Worm (Caenorhabditis elegans): ENCODE results near the gene F14B8.4.
"Not testable (repeated sequence)": the region's sequence is repeated elsewhere in the genome, so short reads cannot be mapped to it uniquely, and the experiment has no call there.

The F14B8.4 gene

DNA sequence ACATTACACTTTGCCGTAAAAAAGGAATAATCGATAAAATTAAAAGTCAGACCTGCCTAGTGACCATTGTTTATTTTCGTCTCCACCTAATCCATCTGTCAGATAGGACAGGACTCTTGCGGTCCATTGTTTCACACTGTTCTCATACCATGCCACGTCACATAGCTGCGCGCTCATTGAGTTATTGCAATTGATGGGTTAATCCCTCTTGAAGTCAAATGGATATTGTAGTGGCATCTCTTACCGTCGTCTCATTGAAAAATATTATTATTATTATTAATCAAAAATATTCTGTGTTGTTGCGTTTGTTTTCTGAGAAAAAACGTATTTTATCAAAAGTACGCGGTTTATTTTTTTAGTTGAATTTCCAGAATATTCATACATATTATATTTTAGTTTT, 11.5 kb downstream of the F14B8.4 start:
- TF ChIP-seq ceh-36 (tag; optimal IDR thresholded peaks at IDR 0.05) (no peak), tbx-37 (GFP tag; conservative IDR thresholded peaks at IDR 0.05) (no peak), flt-1 (GFP tag; IDR thresholded peaks at IDR 0.05) (no peak), hmbx-1 (tag; optimal IDR thresholded peaks at IDR 0.05) (no peak), tra-4 (tag; optimal IDR thresholded peaks at IDR 0.05) (no peak), tbx-11 (GFP tag; IDR thresholded peaks at IDR 0.05) (no peak), aly-1 (tag; optimal IDR thresholded peaks at IDR 0.05) (no peak), ceh-13 (GFP tag; optimal IDR thresholded peaks at IDR 0.05) (no peak), sea-1 (GFP tag; conservative IDR thresholded peaks at IDR 0.05) (no peak), ama-1 (optimal IDR thresholded peaks at IDR 0.05) (no peak), ets-7 (tag; optimal IDR thresholded peaks at IDR 0.05) (no peak), B0310.2 (tag; optimal IDR thresholded peaks at IDR 0.05) (no peak), hnd-1 (tag; optimal IDR thresholded peaks at IDR 0.05) (no peak), pes-1 (GFP tag; IDR thresholded peaks at IDR 0.05) (no peak), F13C5.2 (tag; optimal IDR thresholded peaks at IDR 0.05) (no peak), hmg-4 (GFP tag; optimal IDR thresholded peaks at IDR 0.05) (no peak), scrt-1 (GFP tag; IDR thresholded peaks at IDR 0.05) (no peak)

DNA sequence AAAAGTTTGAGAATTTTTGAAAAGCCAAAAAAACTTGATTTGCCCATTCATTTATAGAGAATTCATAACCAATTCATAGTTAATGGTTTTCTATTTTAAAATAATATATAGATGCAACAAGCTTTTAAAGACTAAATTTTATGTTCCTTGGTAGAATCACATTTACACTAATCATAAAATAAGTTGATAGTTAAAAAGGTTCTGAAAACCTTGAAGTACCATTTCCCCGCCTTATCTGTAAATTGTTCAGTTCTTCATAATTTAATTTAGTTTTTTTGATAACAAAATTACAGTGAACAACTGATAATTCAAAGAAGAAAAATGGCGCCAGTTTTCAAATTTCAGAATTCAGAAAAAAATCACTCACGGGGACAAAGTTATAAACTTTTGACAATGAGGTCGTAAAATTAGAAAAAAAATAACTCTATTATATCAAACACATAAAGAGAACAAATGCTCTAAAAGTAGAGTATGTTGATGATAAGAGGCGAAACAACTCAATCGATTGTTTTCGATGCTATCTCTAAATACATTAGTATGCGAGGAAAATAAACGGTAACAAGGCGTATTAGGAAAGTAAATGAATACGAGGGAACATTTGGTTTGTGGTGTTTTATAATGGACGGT, 14.4 kb downstream of the F14B8.4 start, which contains the start of gene F41C6.7:
TSS of gene F41C6.7 (minus strand) at position 51 of the 627 bp plus-strand sequence.
- no peak for TF ChIP-seq ceh-36 (tag; optimal IDR thresholded peaks at IDR 0.05)
- TF ChIP-seq F13C5.2 (tag; optimal IDR thresholded peaks at IDR 0.05), result no peak
- TF ChIP-seq ama-1 (optimal IDR thresholded peaks at IDR 0.05), result no peak
- TF ChIP-seq scrt-1 (GFP tag; IDR thresholded peaks at IDR 0.05), result no peak
- TF ChIP-seq flt-1 (GFP tag; IDR thresholded peaks at IDR 0.05), result no peak

DNA sequence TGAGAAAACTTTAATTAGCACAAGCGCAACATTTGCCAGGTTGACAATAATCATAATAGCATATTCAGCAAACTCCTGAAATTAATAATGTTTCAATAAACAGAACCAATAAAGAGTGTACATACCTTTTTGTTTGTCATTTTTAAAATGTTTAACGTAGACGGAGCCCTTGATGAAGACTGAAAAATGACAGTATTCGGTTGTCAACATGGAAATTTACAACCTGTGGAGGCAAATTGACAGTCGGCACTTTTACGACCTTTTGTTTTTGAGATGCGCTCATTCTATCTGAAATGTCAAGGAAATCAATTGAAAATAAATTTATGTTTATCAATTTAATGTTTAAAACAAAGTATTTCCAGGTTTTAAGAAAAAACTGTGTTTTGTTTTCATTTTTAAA, 15.3 kb downstream of the F14B8.4 start:
- TF ChIP-seq tra-4 (tag; optimal IDR thresholded peaks at IDR 0.05) (no peak), ceh-36 (tag; optimal IDR thresholded peaks at IDR 0.05) (no peak), ets-7 (tag; optimal IDR thresholded peaks at IDR 0.05) (no peak), F13C5.2 (tag; optimal IDR thresholded peaks at IDR 0.05) (no peak), B0310.2 (tag; optimal IDR thresholded peaks at IDR 0.05) (no peak), flt-1 (GFP tag; IDR thresholded peaks at IDR 0.05) (no peak), aly-1 (tag; optimal IDR thresholded peaks at IDR 0.05) (no peak), pes-1 (GFP tag; IDR thresholded peaks at IDR 0.05) (no peak), tbx-37 (GFP tag; conservative IDR thresholded peaks at IDR 0.05) (no peak), hnd-1 (tag; optimal IDR thresholded peaks at IDR 0.05) (no peak), scrt-1 (GFP tag; IDR thresholded peaks at IDR 0.05) (no peak), hmbx-1 (tag; optimal IDR thresholded peaks at IDR 0.05) (no peak), tbx-11 (GFP tag; IDR thresholded peaks at IDR 0.05) (no peak), hmg-4 (GFP tag; optimal IDR thresholded peaks at IDR 0.05) (no peak), sea-1 (GFP tag; conservative IDR thresholded peaks at IDR 0.05) (no peak), ama-1 (optimal IDR thresholded peaks at IDR 0.05) (no peak)

DNA sequence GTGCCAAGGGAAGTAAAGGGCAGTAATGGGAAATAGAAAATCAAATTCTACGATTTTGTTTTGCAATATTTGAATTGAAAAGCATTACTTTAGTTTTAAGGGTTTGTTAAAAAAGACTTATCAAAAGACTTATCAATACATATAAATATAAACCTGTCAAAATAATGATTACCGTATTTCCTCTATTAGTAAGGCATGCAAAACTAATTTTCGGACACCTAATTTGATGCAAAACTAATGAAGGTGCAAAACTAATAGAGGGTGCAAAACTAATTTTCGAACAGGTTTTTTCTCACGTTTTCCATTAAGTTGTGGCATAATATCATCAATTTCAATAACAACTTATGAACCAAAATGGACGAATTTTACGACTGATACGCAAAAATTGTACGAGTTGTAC, 18.0 kb downstream of the F14B8.4 start, which contains the start of gene F41C6.6:
TSS of gene F41C6.6 (minus strand) at position 101 of the 400 bp plus-strand sequence.
- TF ChIP-seq ama-1 (optimal IDR thresholded peaks at IDR 0.05); hnd-1 (tag; optimal IDR thresholded peaks at IDR 0.05); pes-1 (GFP tag; IDR thresholded peaks at IDR 0.05): not testable (repeated sequence)

DNA sequence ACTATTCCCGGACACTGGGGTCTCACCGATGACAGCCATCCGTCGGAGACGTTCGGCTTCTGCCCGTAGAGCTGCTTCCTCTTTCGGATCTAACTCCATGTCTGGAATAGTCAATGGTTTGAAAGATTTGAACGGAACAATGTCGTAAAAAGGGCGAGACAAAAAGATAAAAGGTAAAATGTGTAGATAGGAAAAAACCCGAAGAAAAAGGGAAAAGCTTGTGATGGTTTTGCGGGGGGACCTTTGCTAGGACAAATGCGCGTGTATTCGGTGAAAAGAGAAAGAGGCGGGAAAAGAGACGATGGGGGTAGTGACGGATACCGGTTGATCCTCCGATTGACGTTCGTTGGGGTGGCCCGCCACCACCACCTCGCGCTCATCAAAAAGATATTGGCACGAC, 22.3 kb downstream of the F14B8.4 start, which contains the start of gene col-173:
TSS of gene col-173 (minus strand) at position 101 of the 400 bp plus-strand sequence.
- TF ChIP-seq pes-1 (GFP tag; IDR thresholded peaks at IDR 0.05) (no peak), ceh-13 (GFP tag; optimal IDR thresholded peaks at IDR 0.05) (no peak), flt-1 (GFP tag; IDR thresholded peaks at IDR 0.05) (no peak), ceh-36 (tag; optimal IDR thresholded peaks at IDR 0.05) (no peak), tbx-37 (GFP tag; conservative IDR thresholded peaks at IDR 0.05) (no peak), tbx-11 (GFP tag; IDR thresholded peaks at IDR 0.05) (no peak), ets-7 (tag; optimal IDR thresholded peaks at IDR 0.05) (no peak), tra-4 (tag; optimal IDR thresholded peaks at IDR 0.05) (no peak), hnd-1 (tag; optimal IDR thresholded peaks at IDR 0.05) (no peak)

DNA sequence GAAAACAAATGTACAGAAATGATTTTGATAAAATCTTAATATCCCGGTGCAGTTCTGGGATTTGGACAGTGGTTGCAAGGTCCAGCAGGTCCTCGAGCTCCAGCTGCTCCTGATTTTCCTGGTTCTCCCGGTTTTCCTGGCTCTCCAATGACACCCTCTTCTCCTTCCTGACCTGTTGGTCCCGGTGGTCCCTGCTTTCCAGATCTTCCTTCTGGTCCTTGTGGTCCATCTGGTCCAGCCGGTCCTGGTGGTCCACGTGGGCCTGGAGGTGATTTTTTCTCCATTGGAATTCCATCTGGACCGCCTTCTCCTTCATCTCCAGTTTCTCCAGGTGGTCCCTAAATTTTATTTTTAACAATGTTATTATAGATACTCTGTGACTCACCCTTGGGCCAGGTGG, 24.5 kb downstream of the F14B8.4 start:
- TF ChIP-seq ceh-36 (tag; optimal IDR thresholded peaks at IDR 0.05) (no peak), hmbx-1 (tag; optimal IDR thresholded peaks at IDR 0.05) (no peak), sea-1 (GFP tag; conservative IDR thresholded peaks at IDR 0.05) (no peak), scrt-1 (GFP tag; IDR thresholded peaks at IDR 0.05) (no peak), B0310.2 (tag; optimal IDR thresholded peaks at IDR 0.05) (no peak), tbx-37 (GFP tag; conservative IDR thresholded peaks at IDR 0.05) (no peak), hmg-4 (GFP tag; optimal IDR thresholded peaks at IDR 0.05) (no peak), ets-7 (tag; optimal IDR thresholded peaks at IDR 0.05) (no peak), ama-1 (optimal IDR thresholded peaks at IDR 0.05) (no peak), hnd-1 (tag; optimal IDR thresholded peaks at IDR 0.05) (no peak), tra-4 (tag; optimal IDR thresholded peaks at IDR 0.05) (no peak), ceh-13 (GFP tag; optimal IDR thresholded peaks at IDR 0.05) (no peak), tbx-11 (GFP tag; IDR thresholded peaks at IDR 0.05) (no peak), pes-1 (GFP tag; IDR thresholded peaks at IDR 0.05) (no peak), aly-1 (tag; optimal IDR thresholded peaks at IDR 0.05) (no peak)

DNA sequence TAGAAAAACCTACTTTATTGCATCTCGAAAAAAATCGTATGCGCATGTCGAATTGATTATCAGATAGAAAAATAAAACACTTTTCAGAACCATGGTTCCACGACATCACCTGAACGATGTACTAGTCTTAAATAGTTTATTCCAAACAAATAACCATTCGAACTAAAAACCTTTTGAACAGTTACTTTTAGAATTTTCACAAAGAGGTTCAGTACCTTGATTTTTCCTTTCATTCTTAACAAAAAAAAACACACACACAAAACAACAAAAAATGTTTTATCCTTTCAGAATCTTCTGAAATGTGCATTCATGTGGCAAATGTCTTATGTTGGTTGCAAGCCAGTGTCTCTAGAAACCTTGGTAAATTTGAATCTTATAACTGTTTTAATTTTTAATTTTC, 25.0 kb downstream of the F14B8.4 start, which contains the start of gene F41C6.4:
TSS of gene F41C6.4 (minus strand) at position 101 of the 400 bp plus-strand sequence.
- TF ChIP-seq hmg-4 (GFP tag; optimal IDR thresholded peaks at IDR 0.05) (no peak), scrt-1 (GFP tag; IDR thresholded peaks at IDR 0.05) (no peak), F13C5.2 (tag; optimal IDR thresholded peaks at IDR 0.05) (no peak), aly-1 (tag; optimal IDR thresholded peaks at IDR 0.05) (no peak), hmbx-1 (tag; optimal IDR thresholded peaks at IDR 0.05) (no peak), tbx-11 (GFP tag; IDR thresholded peaks at IDR 0.05) (no peak), ceh-36 (tag; optimal IDR thresholded peaks at IDR 0.05) (no peak), ets-7 (tag; optimal IDR thresholded peaks at IDR 0.05) (no peak), tbx-37 (GFP tag; conservative IDR thresholded peaks at IDR 0.05) (no peak), sea-1 (GFP tag; conservative IDR thresholded peaks at IDR 0.05) (no peak), pes-1 (GFP tag; IDR thresholded peaks at IDR 0.05) (no peak)

Measured in whole organism, early embryonic.